Fruit fly (Drosophila melanogaster) whole organism, adult: Measurements from ENCODE around the gene CG9673.
A peak's percentile ranks its signal among the peaks of the same experiment; 100 is the strongest.

Source experiments
- CG11617 ChIP-seq: fragments of 200-800 bp; sonication (Bioruptor generic); optimal IDR thresholded peaks from 2 replicates; lab custom pipeline; 2017; ENCODE audit warnings: mild to moderate bottlenecking, missing biosample characterization, missing genetic modification reagents, missing genetic modification characterization
- CG12768 ChIP-seq: fragments of 200-800 bp; sonication (Bioruptor generic); optimal IDR thresholded peaks from 2 replicates; lab custom pipeline; 2017; ENCODE audit warnings: missing biosample characterization, missing genetic modification characterization, mild to moderate bottlenecking, moderate library complexity, missing genetic modification reagents
- CG14711 ChIP-seq: fragments of 200-800 bp; sonication (Bioruptor generic); optimal IDR thresholded peaks from 2 replicates; lab custom pipeline; 2018; ENCODE audit warnings: missing biosample characterization, mild to moderate bottlenecking, missing genetic modification characterization, moderate library complexity
- CG1620 ChIP-seq: fragments of 200-800 bp; sonication (Bioruptor generic); optimal IDR thresholded peaks from 2 replicates; lab custom pipeline; 2016; ENCODE audit warnings: missing biosample characterization, missing genetic modification characterization
- CG33017 ChIP-seq: fragments of 200-800 bp; sonication (Bioruptor generic); optimal IDR thresholded peaks from 2 replicates; lab custom pipeline; 2018; ENCODE audit warnings: missing biosample characterization, mild to moderate bottlenecking, missing genetic modification characterization, moderate library complexity
- CG5204 ChIP-seq: fragments of 200-800 bp; sonication (Bioruptor generic); optimal IDR thresholded peaks from 2 replicates; lab custom pipeline; 2016; ENCODE audit warnings: missing biosample characterization, missing genetic modification characterization
- CG7045 ChIP-seq: fragments of 200-800 bp; sonication (Bioruptor generic); optimal IDR thresholded peaks from 2 replicates; lab custom pipeline; 2017; ENCODE audit warnings: missing biosample characterization, mild to moderate bottlenecking, missing genetic modification characterization
- CG7101 ChIP-seq: fragments of 200-800 bp; sonication (Bioruptor generic); optimal IDR thresholded peaks from 2 replicates; lab custom pipeline; 2018; ENCODE audit warnings: missing biosample characterization, mild to moderate bottlenecking, missing genetic modification characterization, moderate library complexity
- Clk ChIP-seq: fragments of 200-800 bp; sonication (Bioruptor generic); optimal IDR thresholded peaks from 2 replicates; lab custom pipeline; 2017; ENCODE audit warnings: missing biosample characterization, missing genetic modification characterization
- Crg-1 ChIP-seq: fragments of 200-800 bp; sonication (Bioruptor generic); optimal IDR thresholded peaks from 2 replicates; lab custom pipeline; 2016; ENCODE audit warnings: missing biosample characterization, missing genetic modification characterization
- Hr96 ChIP-seq: fragments of 200-800 bp; sonication (Bioruptor generic); optimal IDR thresholded peaks from 2 replicates; lab custom pipeline; 2016; ENCODE audit warnings: missing biosample characterization, missing genetic modification characterization
- Mnt ChIP-seq: fragments of 200-800 bp; sonication (Bioruptor generic); optimal IDR thresholded peaks from 2 replicates; lab custom pipeline; 2016; ENCODE audit warnings: missing biosample characterization, mild to moderate bottlenecking, missing genetic modification characterization
- bab1 ChIP-seq: fragments of 200-800 bp; sonication (Bioruptor generic); optimal IDR thresholded peaks from 3 replicates; lab custom pipeline; 2019; ENCODE audit warnings: missing biosample characterization, mild to moderate bottlenecking, missing genetic modification characterization, moderate library complexity
- cic ChIP-seq: fragments of 200-800 bp; sonication (Bioruptor generic); optimal IDR thresholded peaks from 2 replicates; lab custom pipeline; 2017; ENCODE audit warnings: missing biosample characterization, mild to moderate bottlenecking, missing genetic modification characterization, moderate library complexity
- cnc ChIP-seq, 2 experiments: fragments of >200 bp; optimal IDR thresholded peaks; 2 replicates each; lab custom pipeline; 2017
- kay ChIP-seq: fragments of 200-800 bp; sonication (Bioruptor generic); peaks from one replicate; lab custom pipeline; 2016; ENCODE audit warnings: missing biosample characterization, missing genetic modification characterization, borderline replicate concordance
- ovo ChIP-seq: fragments of 200-800 bp; sonication (Bioruptor generic); optimal IDR thresholded peaks from 2 replicates; lab custom pipeline; 2016; ENCODE audit warnings: missing biosample characterization, missing genetic modification characterization
- pad ChIP-seq: fragments of 200-800 bp; sonication (Bioruptor generic); optimal IDR thresholded peaks from 3 replicates; lab custom pipeline; 2017; ENCODE audit warnings: missing biosample characterization, missing genetic modification characterization, mild to moderate bottlenecking, moderate library complexity, missing genetic modification reagents
- tj ChIP-seq: fragments of 200-800 bp; sonication (Bioruptor generic); optimal IDR thresholded peaks from 3 replicates; lab custom pipeline; 2017; ENCODE audit warnings: missing biosample characterization, mild to moderate bottlenecking, missing genetic modification characterization, moderate library complexity
- toe ChIP-seq: fragments of 200-800 bp; sonication (Bioruptor generic); optimal IDR thresholded peaks from 2 replicates; lab custom pipeline; 2016; ENCODE audit warnings: missing biosample characterization, missing genetic modification characterization

Gene CG9673

DNA sequence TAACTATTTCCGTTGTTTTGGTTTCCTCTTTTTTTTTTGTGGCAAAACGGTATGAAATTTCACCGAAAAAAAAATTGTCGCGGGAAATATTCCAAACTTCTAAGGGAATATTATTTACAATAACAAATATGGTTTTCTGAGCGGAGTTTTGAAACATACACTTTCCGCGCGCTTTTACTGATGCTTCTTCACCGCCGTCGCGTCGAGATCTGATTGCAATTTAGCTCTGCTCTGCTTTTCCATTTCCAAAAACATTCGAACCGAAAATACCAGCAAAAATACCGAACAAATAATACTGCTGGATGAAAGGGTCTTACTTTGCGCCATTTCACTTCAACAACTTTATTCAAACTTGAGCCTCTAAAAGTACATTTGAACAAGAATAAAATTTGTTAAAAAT, 8.7 kb downstream of the CG9673 start, which contains the start of gene Septin4:
Gene Septin4 (minus strand): TSS at position 215 of the 400 bp plus-strand sequence.
- TF ChIP-seq Crg-1 (GFP tag; lab: Kevin White, UChicago) (no peak), CG12768 (GFP tag; lab: Kevin White, UChicago) (no peak), pad (no peak), toe (GFP tag; lab: Kevin White, UChicago) (no peak), CG7045 (GFP tag; lab: Kevin White, UChicago) (no peak), Clk (no peak), kay (GFP tag; lab: Kevin White, UChicago) (peak; percentile 63)

DNA sequence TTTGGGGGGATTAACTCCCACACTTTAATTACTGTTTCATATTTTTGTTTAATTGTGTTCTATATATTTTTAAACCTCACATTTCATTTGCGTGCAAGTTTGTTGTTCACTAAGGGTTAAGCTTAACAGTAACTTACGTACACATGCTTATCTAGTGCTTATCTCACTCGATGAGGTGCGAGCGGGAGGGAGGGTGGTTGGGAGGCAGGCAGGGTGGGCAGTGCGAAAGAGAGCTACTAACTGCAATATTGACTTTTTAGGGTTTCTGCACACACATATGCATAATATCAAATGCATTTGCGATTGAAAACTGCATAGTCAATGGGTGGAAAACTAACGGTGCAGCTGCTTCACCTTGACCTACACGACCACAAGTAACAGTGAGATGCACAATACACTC, 9.2 kb downstream of the CG9673 start:
- TF ChIP-seq CG5204 (GFP tag; lab: Kevin White, UChicago) = no peak
- TF ChIP-seq Mnt = no peak
- TF ChIP-seq CG14711 (tag; lab: Kevin White, UChicago) = peak; percentile 48
- peak; percentile 90 for TF ChIP-seq ovo (GFP tag; lab: Kevin White, UChicago)
- TF ChIP-seq CG1620 = no peak
- no peak for TF ChIP-seq kay (GFP tag; lab: Kevin White, UChicago)
- peak; percentile 23 for TF ChIP-seq CG11617 (GFP tag; lab: Kevin White, UChicago)
- peak; percentile 36 for TF ChIP-seq cic
- no peak for TF ChIP-seq CG12768 (GFP tag; lab: Kevin White, UChicago)
- no peak for TF ChIP-seq CG33017
- TF ChIP-seq toe (GFP tag; lab: Kevin White, UChicago) = no peak
- TF ChIP-seq tj (GFP tag; lab: Kevin White, UChicago) = no peak
- TF ChIP-seq cnc (optimal IDR thresholded peaks at IDR 0.05; lab: Kevin White, UChicago) = no peak
- TF ChIP-seq Crg-1 (GFP tag; lab: Kevin White, UChicago) = no peak
- no peak for TF ChIP-seq Clk
- TF ChIP-seq CG7101 = peak; percentile 8
- no peak for TF ChIP-seq bab1 (GFP tag; lab: Kevin White, UChicago)
- no peak for TF ChIP-seq Hr96
- TF ChIP-seq pad = peak; percentile 86
- TF ChIP-seq CG7045 (GFP tag; lab: Kevin White, UChicago) = no peak

DNA sequence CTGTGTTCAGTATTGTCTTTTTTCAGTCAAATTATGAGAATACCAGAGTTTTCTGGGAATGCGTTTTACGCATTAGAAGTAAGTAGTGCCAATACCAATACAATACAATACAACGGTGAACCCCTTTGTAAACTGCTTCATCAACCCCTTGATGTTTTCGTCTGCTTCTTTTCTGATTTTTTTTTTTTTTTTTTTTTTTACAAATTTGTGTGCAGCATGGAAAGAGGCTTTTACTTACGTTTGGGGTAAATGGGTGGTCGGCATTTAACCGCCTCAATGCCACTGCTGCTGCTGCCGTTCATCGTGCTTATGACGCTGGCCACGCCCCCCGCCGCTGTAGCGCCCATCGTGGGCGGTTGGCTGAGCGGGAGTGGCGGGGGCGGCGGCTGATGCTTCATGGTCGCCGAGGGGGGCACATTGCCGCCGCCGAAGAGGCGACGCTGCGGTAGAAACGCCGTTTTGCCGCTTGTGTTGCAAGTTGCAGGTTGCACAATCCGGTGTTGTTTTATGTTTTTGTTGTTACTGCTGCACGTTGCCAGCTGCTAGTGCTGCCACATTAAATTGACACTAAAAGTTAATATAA, 9.8 kb downstream of the CG9673 start:
- TF ChIP-seq tj (GFP tag; lab: Kevin White, UChicago) (no peak), pad (peak; percentile 34)

DNA sequence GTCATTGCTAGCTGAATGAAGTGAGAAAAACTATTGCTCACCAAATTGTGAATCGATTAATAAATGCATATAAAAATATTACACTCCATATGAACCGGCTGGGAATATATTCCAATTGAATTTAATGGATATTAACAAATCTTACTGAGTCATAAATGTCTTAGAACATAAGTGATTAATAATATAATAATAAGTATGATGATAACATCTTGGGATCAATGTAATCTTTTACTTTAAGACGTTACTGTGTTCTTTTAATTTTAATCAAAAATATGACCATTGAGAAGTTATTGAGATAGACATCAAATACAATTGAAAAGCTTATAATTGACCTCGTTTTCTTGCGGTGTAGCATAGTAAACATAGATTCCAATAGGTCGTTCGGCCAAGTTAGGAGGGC, 11.4 kb downstream of the CG9673 start:
- TF ChIP-seq CG7045 (GFP tag; lab: Kevin White, UChicago) (no peak), CG7101 (peak; percentile 0), CG11617 (GFP tag; lab: Kevin White, UChicago) (peak; percentile 42)

DNA sequence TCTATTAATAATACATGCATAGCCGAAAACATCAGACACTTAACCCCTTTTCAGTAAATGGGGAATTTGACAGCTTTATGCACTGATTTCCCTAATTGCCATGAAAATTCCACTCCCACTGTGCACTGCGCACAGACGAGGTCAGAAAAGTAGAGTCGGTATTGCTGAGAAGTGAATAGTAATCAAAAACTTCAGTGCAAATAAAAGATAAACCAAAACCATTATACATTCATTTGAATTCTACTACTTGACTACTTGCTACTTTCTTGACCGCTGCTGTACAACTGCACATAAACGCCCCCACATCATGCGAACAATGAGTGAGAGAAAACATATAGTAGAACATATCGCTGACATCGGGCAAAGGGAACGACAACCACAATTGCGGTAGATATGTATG, 12.2 kb downstream of the CG9673 start:
- no peak for TF ChIP-seq Mnt
- no peak for TF ChIP-seq cnc (optimal IDR thresholded peaks at IDR 0.05; lab: Kevin White, UChicago)
- TF ChIP-seq ovo (GFP tag; lab: Kevin White, UChicago) = no peak
- TF ChIP-seq CG7101 = peak; percentile 73
- no peak for TF ChIP-seq CG1620
- no peak for TF ChIP-seq Crg-1 (GFP tag; lab: Kevin White, UChicago)
- no peak for TF ChIP-seq toe (GFP tag; lab: Kevin White, UChicago)
- TF ChIP-seq CG7045 (GFP tag; lab: Kevin White, UChicago) = peak; percentile 64
- TF ChIP-seq Clk = peak; percentile 19
- peak; percentile 6 for TF ChIP-seq tj (GFP tag; lab: Kevin White, UChicago)
- TF ChIP-seq CG5204 (GFP tag; lab: Kevin White, UChicago) = peak; percentile 54
- peak; percentile 66 for TF ChIP-seq bab1 (GFP tag; lab: Kevin White, UChicago)
- TF ChIP-seq Hr96 = no peak
- peak; percentile 71 for TF ChIP-seq CG14711 (tag; lab: Kevin White, UChicago)
- TF ChIP-seq pad = peak; percentile 22
- TF ChIP-seq CG12768 (GFP tag; lab: Kevin White, UChicago) = peak; percentile 42
- TF ChIP-seq CG33017 = peak; percentile 61

dm6 chrX:16690499-16690898, 13.2 kb downstream of the CG9673 start:
- no peak for TF ChIP-seq CG11617 (GFP tag; lab: Kevin White, UChicago)

DNA sequence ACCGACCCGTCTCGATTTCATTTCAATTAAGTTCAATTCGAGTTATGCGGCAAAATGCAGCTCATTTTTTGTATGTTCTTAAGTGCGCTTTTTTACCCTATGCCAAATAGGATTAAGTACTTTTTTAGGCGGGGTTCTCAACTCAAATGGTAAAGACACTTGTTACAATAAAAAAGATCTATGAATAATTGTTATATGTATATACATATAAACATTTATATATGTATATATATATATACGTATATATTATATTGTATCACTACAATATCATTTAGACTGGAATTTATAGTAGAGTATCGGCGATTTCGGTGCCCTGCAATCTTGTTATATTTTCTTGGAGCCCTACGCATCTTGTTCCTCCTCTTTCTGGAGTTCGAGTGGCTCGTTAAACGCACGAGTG, 13.7 kb downstream of the CG9673 start:
- TF ChIP-seq cic (no peak), CG7045 (GFP tag; lab: Kevin White, UChicago) (no peak), CG11617 (GFP tag; lab: Kevin White, UChicago) (no peak), ovo (GFP tag; lab: Kevin White, UChicago) (no peak), kay (GFP tag; lab: Kevin White, UChicago) (no peak), Clk (no peak), tj (GFP tag; lab: Kevin White, UChicago) (no peak), CG7101 (no peak), toe (GFP tag; lab: Kevin White, UChicago) (no peak), CG12768 (GFP tag; lab: Kevin White, UChicago) (no peak), Crg-1 (GFP tag; lab: Kevin White, UChicago) (no peak), Mnt (no peak), CG14711 (tag; lab: Kevin White, UChicago) (no peak), CG5204 (GFP tag; lab: Kevin White, UChicago) (no peak)
